Fruit fly (Drosophila melanogaster): Measurements from ENCODE around the gene CG33654.

- TF ChIP-seq Myc (optimal IDR thresholded peaks at IDR 0.05) (no peak), psq (optimal IDR thresholded peaks at IDR 0.05) (no peak), Sin3A (optimal IDR thresholded peaks at IDR 0.05) (no peak), h (optimal IDR thresholded peaks at IDR 0.05) (no peak)
Measured at dm6 chr3R:9626880-9627401, 43.9 kb upstream of the CG33654 start, which contains the start of the genes CG9427 and CG8319.
